Fruit fly (Drosophila melanogaster) whole organism, embryonic: ENCODE data around the gene Son.

Source experiments
- Antp ChIP-seq: fragments of 200-800 bp; sonication (Bioruptor generic); optimal IDR thresholded peaks from 3 replicates; lab custom pipeline; 2016; ENCODE audit warnings: missing biosample characterization, missing genetic modification characterization
- Atf-2 ChIP-seq: fragments of 200-800 bp; sonication (Bioruptor generic); optimal IDR thresholded peaks from 2 replicates; lab custom pipeline; 2016; ENCODE audit warnings: missing biosample characterization, missing genetic modification characterization
- Atf6 ChIP-seq: fragments of 200-800 bp; sonication (Bioruptor generic); IDR thresholded peaks from 2 replicates; pipeline ENCODE4 v1.3.6; 2022; ENCODE audit warnings: missing biosample characterization, missing genetic modification characterization
- CG10654 ChIP-seq: fragments of 200-800 bp; sonication (Bioruptor generic); optimal IDR thresholded peaks from 2 replicates; lab custom pipeline; 2016; ENCODE audit warnings: missing biosample characterization, missing genetic modification characterization
- CG10959 ChIP-seq: fragments of 200-800 bp; sonication (Bioruptor generic); IDR thresholded peaks from 2 replicates; pipeline ENCODE4 v1.3.6; 2022; ENCODE audit warnings: missing biosample characterization, missing genetic modification characterization
- CG12104 ChIP-seq: fragments of 200-800 bp; sonication (Bioruptor generic); optimal IDR thresholded peaks from 3 replicates; lab custom pipeline; 2016; ENCODE audit warnings: missing biosample characterization, missing genetic modification characterization
- CG13123 ChIP-seq: fragments of 200-800 bp; sonication (Bioruptor generic); optimal IDR thresholded peaks from 2 replicates; lab custom pipeline; 2016; ENCODE audit warnings: missing biosample characterization, missing genetic modification characterization
- CG14014 ChIP-seq: fragments of 200-800 bp; sonication (Bioruptor generic); IDR thresholded peaks from 2 replicates; pipeline ENCODE4 v1.3.6; 2022; ENCODE audit warnings: missing biosample characterization, missing genetic modification characterization
- CG14050 ChIP-seq: fragments of 200-800 bp; sonication (Bioruptor generic); IDR thresholded peaks from 3 replicates; pipeline ENCODE4 v1.3.6; 2022; ENCODE audit warnings: missing biosample characterization, missing genetic modification characterization
- CG15073 ChIP-seq: fragments of 200-800 bp; sonication (Bioruptor generic); optimal IDR thresholded peaks from 2 replicates; lab custom pipeline; 2016; ENCODE audit warnings: missing biosample characterization, missing genetic modification characterization
- CG17829 ChIP-seq: fragments of 200-800 bp; optimal IDR thresholded peaks from 2 replicates; lab custom pipeline; 2019; ENCODE audit warnings: missing biosample characterization, mild to moderate bottlenecking, missing genetic modification characterization, moderate library complexity
- CG18476 ChIP-seq: fragments of 200-800 bp; sonication (Bioruptor generic); optimal IDR thresholded peaks from 2 replicates; lab custom pipeline; 2016; ENCODE audit warnings: missing biosample characterization, mild to moderate bottlenecking, missing genetic modification characterization
- CG18619 ChIP-seq: fragments of 200-800 bp; sonication (Bioruptor generic); optimal IDR thresholded peaks from 3 replicates; lab custom pipeline; 2017; ENCODE audit warnings: missing biosample characterization, mild to moderate bottlenecking, missing genetic modification characterization
- CG30403 ChIP-seq: fragments of 200-800 bp; sonication (Bioruptor generic); optimal IDR thresholded peaks from 3 replicates; lab custom pipeline; 2016; ENCODE audit warnings: missing biosample characterization, missing genetic modification characterization
- CG31388 ChIP-seq: fragments of 200-800 bp; sonication (Bioruptor generic); optimal IDR thresholded peaks from 2 replicates; lab custom pipeline; 2016; ENCODE audit warnings: missing biosample characterization, missing genetic modification characterization
- CG3838 ChIP-seq: fragments of 200-800 bp; sonication (Bioruptor generic); optimal IDR thresholded peaks from 3 replicates; lab custom pipeline; 2016; ENCODE audit warnings: missing biosample characterization, missing genetic modification characterization
- CG5953 ChIP-seq: fragments of 200-800 bp; sonication (Bioruptor generic); IDR thresholded peaks from 2 replicates; pipeline ENCODE4 v1.3.6; 2022; ENCODE audit warnings: missing biosample characterization, missing genetic modification characterization
- CG6854 ChIP-seq: fragments of 200-800 bp; sonication (Bioruptor generic); optimal IDR thresholded peaks from 3 replicates; lab custom pipeline; 2017; ENCODE audit warnings: missing biosample characterization, mild to moderate bottlenecking, missing genetic modification characterization
- CG7372 ChIP-seq: fragments of 200-800 bp; sonication (Bioruptor generic); IDR thresholded peaks from 2 replicates; pipeline ENCODE4 v1.3.6; 2022; ENCODE audit warnings: missing biosample characterization, missing genetic modification characterization
- CG7556 ChIP-seq: fragments of 200-800 bp; sonication (Bioruptor generic); optimal IDR thresholded peaks from 2 replicates; lab custom pipeline; 2017; ENCODE audit warnings: missing biosample characterization, mild to moderate bottlenecking, missing genetic modification characterization
- Dfd ChIP-seq, 2 experiments: fragments of >200 bp; optimal IDR thresholded peaks; 2 replicates each; lab custom pipeline; 2017; ENCODE audit warnings: missing biosample characterization in 2 of 2, missing genetic modification characterization in 2 of 2
- H2.0 ChIP-seq: fragments of 200-800 bp; sonication (Bioruptor generic); IDR thresholded peaks from 2 replicates; pipeline ENCODE4 v1.3.6; 2022; ENCODE audit warnings: missing biosample characterization, missing genetic modification characterization
- HLH4C ChIP-seq: fragments of 200-800 bp; sonication (Bioruptor generic); IDR thresholded peaks from 3 replicates; pipeline ENCODE4 v1.3.6; 2022; ENCODE audit warnings: missing biosample characterization, missing genetic modification characterization; ENCODE audit not compliant: partially characterized antibody
- Lpt ChIP-seq: fragments of >200 bp; optimal IDR thresholded peaks from 2 replicates; lab custom pipeline; 2018; ENCODE audit warnings: missing biosample characterization, missing genetic modification characterization
- Max ChIP-seq: fragments of 200-800 bp; sonication (Bioruptor generic); optimal IDR thresholded peaks from 2 replicates; lab custom pipeline; 2016; ENCODE audit warnings: missing biosample characterization, mild to moderate bottlenecking, missing genetic modification characterization
- NK7.1 ChIP-seq: fragments of 200-800 bp; sonication (Bioruptor generic); optimal IDR thresholded peaks from 3 replicates; lab custom pipeline; 2016; ENCODE audit warnings: missing biosample characterization, missing genetic modification characterization
- Nf-YA ChIP-seq: fragments of 200-800 bp; sonication (Bioruptor generic); IDR thresholded peaks from 2 replicates; pipeline ENCODE4 v1.3.6; 2022; ENCODE audit warnings: missing biosample characterization, missing genetic modification characterization
- Spps ChIP-seq: fragments of 200-800 bp; sonication (Bioruptor generic); optimal IDR thresholded peaks from 2 replicates; lab custom pipeline; 2018; ENCODE audit warnings: missing biosample characterization, mild to moderate bottlenecking, missing genetic modification characterization
- TFAM ChIP-seq: fragments of 200-800 bp; sonication (Bioruptor generic); optimal IDR thresholded peaks from 2 replicates; lab custom pipeline; 2017; ENCODE audit warnings: missing biosample characterization, missing genetic modification characterization, inconsistent platforms
- abd-A ChIP-seq: fragments of 200-800 bp; sonication (Bioruptor generic); optimal IDR thresholded peaks from 3 replicates; lab custom pipeline; 2019; ENCODE audit warnings: missing biosample characterization, mild to moderate bottlenecking, missing genetic modification characterization, moderate library complexity
- ac ChIP-seq: fragments of 200-800 bp; sonication (Bioruptor generic); optimal IDR thresholded peaks from 3 replicates; lab custom pipeline; 2017; ENCODE audit warnings: missing biosample characterization, mild to moderate bottlenecking, missing genetic modification characterization
- btn ChIP-seq: fragments of 200-800 bp; sonication (Bioruptor generic); optimal IDR thresholded peaks from 2 replicates; lab custom pipeline; 2016; ENCODE audit warnings: missing biosample characterization, missing genetic modification characterization
- dmrt11E ChIP-seq: fragments of 200-800 bp; sonication (Bioruptor generic); optimal IDR thresholded peaks from 3 replicates; lab custom pipeline; 2018; ENCODE audit warnings: missing biosample characterization, mild to moderate bottlenecking, missing genetic modification characterization, moderate library complexity
- dmrt99B ChIP-seq: fragments of 200-800 bp; sonication (Bioruptor generic); optimal IDR thresholded peaks from 2 replicates; lab custom pipeline; 2018; ENCODE audit warnings: missing biosample characterization, mild to moderate bottlenecking, missing genetic modification characterization, moderate library complexity
- dysf ChIP-seq: fragments of 200-800 bp; sonication (Bioruptor generic); IDR thresholded peaks from 3 replicates; pipeline ENCODE4 v1.3.6; 2022; ENCODE audit warnings: missing biosample characterization, missing genetic modification characterization
- eve ChIP-seq, 2 experiments: fragments of >200 bp; optimal IDR thresholded peaks; 2 replicates each; lab custom pipeline; 2017; ENCODE audit warnings: missing biosample characterization in 2 of 2, missing genetic modification characterization in 2 of 2
- fd3F ChIP-seq: fragments of 200-800 bp; sonication (Bioruptor generic); optimal IDR thresholded peaks from 2 replicates; lab custom pipeline; 2018; ENCODE audit warnings: missing biosample characterization, mild to moderate bottlenecking, missing genetic modification characterization, moderate library complexity
- fru ChIP-seq: fragments of >200 bp; optimal IDR thresholded peaks from 2 replicates; lab custom pipeline; 2017
- fu2 ChIP-seq: fragments of 200-800 bp; sonication (Bioruptor generic); optimal IDR thresholded peaks from 2 replicates; lab custom pipeline; 2016; ENCODE audit warnings: missing biosample characterization, missing genetic modification characterization
- gem ChIP-seq: fragments of 200-800 bp; sonication (Bioruptor generic); optimal IDR thresholded peaks from 2 replicates; lab custom pipeline; 2019; ENCODE audit warnings: missing biosample characterization, mild to moderate bottlenecking, missing genetic modification characterization, moderate library complexity
- h ChIP-seq: fragments of >200 bp; optimal IDR thresholded peaks from 2 replicates; lab custom pipeline; 2017
- luna ChIP-seq: fragments of 200-800 bp; sonication (Bioruptor generic); optimal IDR thresholded peaks from 2 replicates; lab custom pipeline; 2016; ENCODE audit warnings: missing biosample characterization, missing genetic modification characterization
- mld ChIP-seq: fragments of 200-800 bp; sonication (Bioruptor generic); IDR thresholded peaks from 3 replicates; pipeline ENCODE4 v1.3.6; 2022; ENCODE audit warnings: missing biosample characterization, missing genetic modification characterization; ENCODE audit not compliant: partially characterized antibody
- onecut ChIP-seq: fragments of 200-800 bp; sonication (Bioruptor generic); IDR thresholded peaks from 2 replicates; pipeline ENCODE4 v1.3.6; 2022; ENCODE audit warnings: missing biosample characterization, missing genetic modification characterization
- org-1 ChIP-seq: fragments of 200-800 bp; sonication (Bioruptor generic); optimal IDR thresholded peaks from 2 replicates; lab custom pipeline; 2017; ENCODE audit warnings: missing biosample characterization, missing genetic modification characterization
- psq ChIP-seq: fragments of 200-800 bp; sonication (Bioruptor generic); optimal IDR thresholded peaks from 2 replicates; lab custom pipeline; 2017; ENCODE audit warnings: missing biosample characterization, missing genetic modification characterization
- pzg ChIP-seq: fragments of 200-800 bp; sonication (Bioruptor generic); optimal IDR thresholded peaks from 3 replicates; lab custom pipeline; 2018; ENCODE audit warnings: missing biosample characterization, mild to moderate bottlenecking, missing genetic modification characterization, moderate library complexity
- sd ChIP-seq: fragments of 200-800 bp; sonication (Bioruptor generic); optimal IDR thresholded peaks from 3 replicates; lab custom pipeline; 2018; ENCODE audit warnings: missing biosample characterization, mild to moderate bottlenecking, missing genetic modification characterization, moderate library complexity
- sr ChIP-seq: fragments of 200-800 bp; sonication (Bioruptor generic); IDR thresholded peaks from 3 replicates; pipeline ENCODE4 v1.3.6; 2022; ENCODE audit warnings: missing biosample characterization, missing genetic modification characterization
- tna ChIP-seq: fragments of 200-800 bp; sonication (Bioruptor generic); IDR thresholded peaks from 2 replicates; pipeline ENCODE4 v1.3.6; 2022; ENCODE audit warnings: missing biosample characterization, missing genetic modification characterization; ENCODE audit not compliant: partially characterized antibody
- twi ChIP-seq: fragments of 200-800 bp; optimal IDR thresholded peaks from 2 replicates; lab custom pipeline; 2019; ENCODE audit warnings: missing biosample characterization, mild to moderate bottlenecking, missing genetic modification characterization, moderate library complexity
- usp ChIP-seq: fragments of >200 bp; optimal IDR thresholded peaks from 2 replicates; lab custom pipeline; 2017; ENCODE audit warnings: missing biosample characterization, missing genetic modification characterization
- wor ChIP-seq: fragments of 200-800 bp; sonication (Bioruptor generic); IDR thresholded peaks from 2 replicates; pipeline ENCODE4 v1.3.6; 2022; ENCODE audit warnings: missing biosample characterization, missing genetic modification characterization

Son gene

DNA sequence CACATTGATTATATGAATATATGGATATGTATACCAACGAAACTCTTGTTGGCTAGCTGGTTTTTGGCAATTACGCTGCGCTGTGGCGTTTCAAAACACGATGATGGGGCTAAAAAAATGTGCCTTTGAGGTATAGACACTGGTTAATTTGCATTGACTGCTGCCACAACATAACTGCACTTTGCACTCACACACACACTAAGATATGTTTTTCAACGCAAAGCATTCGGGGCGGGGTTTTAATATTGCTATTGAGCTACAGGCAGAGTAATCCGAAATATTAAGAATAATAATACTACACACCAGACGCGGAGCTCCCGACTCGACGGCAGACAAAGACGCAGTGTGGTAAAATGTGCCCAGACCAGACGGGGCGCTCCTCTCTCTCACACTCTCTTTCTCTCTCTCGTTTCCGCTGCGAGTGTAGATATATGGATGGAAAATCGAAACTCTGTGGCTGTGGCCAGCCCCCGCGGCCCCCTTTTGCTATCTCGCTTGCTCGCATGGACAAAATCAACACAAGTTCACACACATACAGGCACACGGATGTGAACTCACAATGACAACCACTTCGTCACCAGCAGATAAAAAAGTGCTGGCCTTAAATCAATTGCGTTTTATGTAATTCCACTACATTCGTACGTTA lies 26.7 kb upstream of the Son start (continued):
- TF ChIP-seq h (lab: Kevin White, UChicago) (no peak), CG18476 (peak; percentile 22), dysf (GFP tag; lab: Robert Waterston, UW) (no peak), pzg (GFP tag; lab: Kevin White, UChicago) (peak; percentile 49), ac (GFP tag; lab: Kevin White, UChicago) (peak; percentile 3), CG31388 (GFP tag; lab: Kevin White, UChicago) (no peak), Lpt (GFP tag; lab: Kevin White, UChicago) (no peak), CG10654 (GFP tag; lab: Kevin White, UChicago) (no peak), mld (GFP tag; lab: Robert Waterston, UW) (no peak), Dfd (GFP tag; optimal IDR thresholded peaks at IDR 0.05; lab: Kevin White, UChicago) (no peak), dmrt99B (tag; lab: Kevin White, UChicago) (no peak), eve (GFP tag; optimal IDR thresholded peaks at IDR 0.05; lab: Kevin White, UChicago) (no peak), psq (GFP tag; lab: Kevin White, UChicago) (no peak), CG14050 (GFP tag; lab: Robert Waterston, UW) (no peak), sd (tag; lab: Kevin White, UChicago) (peak; percentile 51), CG3838 (GFP tag; lab: Kevin White, UChicago) (no peak), abd-A (tag; lab: Kevin White, UChicago) (no peak), Max (GFP tag; lab: Kevin White, UChicago) (no peak), CG12104 (GFP tag; lab: Kevin White, UChicago) (no peak), CG6854 (GFP tag; lab: Kevin White, UChicago) (peak; percentile 71), gem (tag; lab: Kevin White, UChicago) (no peak), CG7556 (GFP tag; lab: Kevin White, UChicago) (peak; percentile 31), CG17829 (tag; lab: Kevin White, UChicago) (no peak), org-1 (peak; percentile 25), wor (GFP tag; lab: Robert Waterston, UW) (no peak), CG5953 (GFP tag; lab: Robert Waterston, UW) (no peak), CG10959 (GFP tag; lab: Robert Waterston, UW) (no peak), Atf6 (GFP tag; lab: Robert Waterston, UW) (no peak), NK7.1 (no peak), fd3F (no peak), CG15073 (GFP tag; lab: Kevin White, UChicago) (no peak), CG30403 (GFP tag; lab: Kevin White, UChicago) (no peak), Antp (GFP tag; lab: Kevin White, UChicago) (peak; percentile 13), H2.0 (no peak), CG13123 (GFP tag; lab: Kevin White, UChicago) (no peak), tna (no peak), usp (GFP tag; lab: Kevin White, UChicago) (no peak), CG7372 (no peak), fu2 (GFP tag; lab: Kevin White, UChicago) (peak; percentile 17), Spps (no peak), Nf-YA (no peak), Atf-2 (GFP tag; lab: Kevin White, UChicago) (no peak), CG14014 (GFP tag; lab: Robert Waterston, UW) (no peak), twi (tag; lab: Kevin White, UChicago) (no peak), luna (no peak), HLH4C (GFP tag; lab: Robert Waterston, UW) (no peak), btn (GFP tag; lab: Kevin White, UChicago) (no peak), fru (lab: Kevin White, UChicago) (no peak), sr (GFP tag; lab: Robert Waterston, UW) (no peak), TFAM (GFP tag; lab: Kevin White, UChicago) (no peak), CG18619 (GFP tag; lab: Kevin White, UChicago) (peak; percentile 5), dmrt11E (tag; lab: Kevin White, UChicago) (no peak), onecut (GFP tag; lab: Robert Waterston, UW) (peak; percentile 98)
